Worm (Caenorhabditis elegans): Measurements from ENCODE around the gene T28D9.16.

Gene T28D9.16

DNA sequence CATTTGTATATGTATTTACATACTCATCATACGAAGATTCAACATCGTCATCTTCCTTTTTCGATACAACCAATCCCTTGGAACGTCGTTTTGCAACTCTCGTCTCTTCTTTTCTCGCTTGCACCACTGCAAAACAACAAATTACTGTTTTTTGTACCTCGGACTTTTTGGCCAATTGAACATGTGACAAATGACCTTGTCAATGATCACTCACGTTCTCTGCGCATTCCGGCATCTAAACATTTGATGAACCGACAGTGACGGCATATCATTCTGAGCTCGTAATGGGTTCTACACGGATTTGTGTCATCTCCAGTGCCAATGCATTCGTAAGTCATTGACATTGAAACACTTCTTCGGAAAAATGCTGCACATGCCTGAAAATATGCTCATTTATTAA, 27.3 kb upstream of the T28D9.16 start (continued):
- TF ChIP-seq xbp-1 (tag; optimal IDR thresholded peaks at IDR 0.05) (no peak), isw-1 (GFP tag; IDR thresholded peaks at IDR 0.05) (no peak), lin-14 (GFP tag; optimal IDR thresholded peaks at IDR 0.05) (peak; percentile 38), swsn-7 (tag; optimal IDR thresholded peaks at IDR 0.05) (no peak), lsy-2 (tag; optimal IDR thresholded peaks at IDR 0.05) (peak in 1 of 2 experiments; percentile 2), tlp-1 (tag; optimal IDR thresholded peaks at IDR 0.05) (no peak), tbx-2 (tag; optimal IDR thresholded peaks at IDR 0.05) (peak; percentile 3), ets-5 (GFP tag; IDR thresholded peaks at IDR 0.05) (no peak), C16A3.4 (tag; optimal IDR thresholded peaks at IDR 0.05) (no peak), hlh-4 (tag; optimal IDR thresholded peaks at IDR 0.05) (no peak), skn-1 (tag; optimal IDR thresholded peaks at IDR 0.05) (no peak), ceh-8 (GFP tag; optimal IDR thresholded peaks at IDR 0.05) (no peak), pag-3 (tag; optimal IDR thresholded peaks at IDR 0.05; ENCODE audit: borderline replicate concordance, insufficient read depth) (no peak), fkh-8 (tag; optimal IDR thresholded peaks at IDR 0.05) (no peak), ceh-88 (GFP tag; IDR thresholded peaks at IDR 0.05) (no peak), snu-23 (GFP tag; optimal IDR thresholded peaks at IDR 0.05) (peak; percentile 7), unc-130 (tag; optimal IDR thresholded peaks at IDR 0.05) (no peak), nhr-84 (tag; optimal IDR thresholded peaks at IDR 0.05) (no peak), alr-1 (tag; optimal IDR thresholded peaks at IDR 0.05; ENCODE audit: borderline replicate concordance) (no peak), lin-39 (tag; optimal IDR thresholded peaks at IDR 0.05) (no peak), rnt-1 (tag; optimal IDR thresholded peaks at IDR 0.05) (no peak), unc-30 (tag; optimal IDR thresholded peaks at IDR 0.05) (no peak), efl-3 (GFP tag; optimal IDR thresholded peaks at IDR 0.05) (no peak), C04F5.9 (tag; optimal IDR thresholded peaks at IDR 0.05) (no peak), nhr-12 (tag; optimal IDR thresholded peaks at IDR 0.05) (no peak), vab-15 (tag; optimal IDR thresholded peaks at IDR 0.05) (no peak), zag-1 (tag; optimal IDR thresholded peaks at IDR 0.05) (no peak), sox-4 (tag; optimal IDR thresholded peaks at IDR 0.05) (no peak), sptf-1 (tag; optimal IDR thresholded peaks at IDR 0.05) (no peak), blmp-1 (tag; optimal IDR thresholded peaks at IDR 0.05) (peak; percentile 54), nhr-19 (GFP tag; conservative IDR thresholded peaks at IDR 0.05) (0 out of 2 replicates have a peak, but pooled peaks have one; percentile 7), Y116A8C.19 (tag; optimal IDR thresholded peaks at IDR 0.05; ENCODE audit: borderline replicate concordance) (no peak), ceh-82 (tag; optimal IDR thresholded peaks at IDR 0.05) (no peak), nhr-237 (tag; optimal IDR thresholded peaks at IDR 0.05) (no peak), mab-9 (GFP tag; IDR thresholded peaks at IDR 0.05) (no peak), aha-1 (tag; optimal IDR thresholded peaks at IDR 0.05) (no peak), ceh-90 (tag; optimal IDR thresholded peaks at IDR 0.05) (no peak), ces-1 (GFP tag; optimal IDR thresholded peaks at IDR 0.05) (no peak), grh-1 (GFP tag; IDR thresholded peaks at IDR 0.05) (0 out of 2 replicates have a peak, but pooled peaks have one; percentile 6), zip-4 (GFP tag; optimal IDR thresholded peaks at IDR 0.05) (no peak), fkh-4 (tag; optimal IDR thresholded peaks at IDR 0.05; ENCODE audit: borderline replicate concordance) (no peak)

DNA sequence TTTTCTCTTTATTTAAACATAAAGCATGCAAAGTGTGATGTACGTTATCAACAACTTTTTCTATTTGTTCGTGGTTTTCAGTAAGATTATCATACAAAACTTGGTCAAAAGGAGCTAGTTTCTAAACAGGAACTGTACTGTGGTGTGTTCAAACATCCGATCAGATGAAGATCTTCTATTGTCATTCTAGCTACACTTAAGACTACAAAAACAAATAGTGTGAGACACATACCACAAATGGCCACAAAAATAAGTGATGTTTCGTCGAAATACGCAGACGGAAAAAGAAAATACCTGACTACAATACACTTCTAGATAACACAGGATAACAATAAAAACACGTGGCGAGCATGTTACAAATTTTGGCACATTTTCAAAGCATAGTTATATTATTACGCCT, 26.8 kb upstream of the T28D9.16 start:
- TF ChIP-seq dsc-1 (tag; optimal IDR thresholded peaks at IDR 0.05) (no peak), sup-37 (GFP tag; optimal IDR thresholded peaks at IDR 0.05) (no peak), jun-1 (tag; optimal IDR thresholded peaks at IDR 0.05) (no peak), lin-35 (GFP tag; optimal IDR thresholded peaks at IDR 0.05) (peak in 1 of 2 experiments; percentile 27), nhr-71 (tag; optimal IDR thresholded peaks at IDR 0.05) (peak; percentile 20), skn-1 (tag; optimal IDR thresholded peaks at IDR 0.05) (no peak), lir-3 (tag; optimal IDR thresholded peaks at IDR 0.05; ENCODE audit: poor library complexity) (no peak), rnt-1 (tag; optimal IDR thresholded peaks at IDR 0.05) (no peak), nhr-20 (tag; optimal IDR thresholded peaks at IDR 0.05) (peak; percentile 75), elt-2 (tag; optimal IDR thresholded peaks at IDR 0.05) (peak; percentile 45), nhr-85 (tag) (peak; percentile 65), fos-1 (tag; optimal IDR thresholded peaks at IDR 0.05) (no peak), lin-14 (GFP tag; optimal IDR thresholded peaks at IDR 0.05) (peak; percentile 48), snu-23 (GFP tag; optimal IDR thresholded peaks at IDR 0.05) (peak; percentile 17), ces-1 (GFP tag; optimal IDR thresholded peaks at IDR 0.05) (no peak), efl-1 (optimal IDR thresholded peaks at IDR 0.05) (no peak), efl-1 (GFP tag; optimal IDR thresholded peaks at IDR 0.05 in 1 of 2) (peak in 1 of 2 experiments; percentile 83), ceh-8 (GFP tag; optimal IDR thresholded peaks at IDR 0.05) (no peak)

All from whole organism, L1 larva.